Worm (Caenorhabditis elegans): ENCODE data around the gene lips-13.

DNA sequence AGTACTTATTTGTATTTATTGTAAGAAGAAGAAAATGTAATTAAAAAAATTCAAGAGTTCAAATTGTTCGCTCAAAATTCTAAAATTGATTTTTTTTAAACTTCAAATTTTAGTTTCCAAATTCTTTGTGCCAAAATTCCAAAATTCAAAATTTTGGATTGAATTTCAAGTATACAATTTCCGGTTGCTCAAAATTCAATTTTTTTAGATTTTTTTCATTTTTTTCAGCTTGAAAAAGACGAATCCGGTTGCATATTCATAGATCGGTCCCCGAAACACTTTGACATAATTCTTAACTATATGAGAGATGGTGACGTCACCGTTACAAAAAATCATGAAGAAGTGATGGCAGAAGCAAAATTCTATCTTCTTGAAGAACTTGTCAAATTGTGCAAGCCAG, 45.7 kb downstream of the lips-13 start, which contains the start of gene K02E7.4:
- TF ChIP-seq elt-1 (tag; optimal IDR thresholded peaks at IDR 0.05) (no peak), nhr-77 (tag; optimal IDR thresholded peaks at IDR 0.05) (no peak), ama-1 (optimal IDR thresholded peaks at IDR 0.05) (no peak), sem-4 (tag; optimal IDR thresholded peaks at IDR 0.05) (no peak), lin-13 (GFP tag; optimal IDR thresholded peaks at IDR 0.05) (no peak), ZK546.5 (tag; optimal IDR thresholded peaks at IDR 0.05) (no peak), nhr-12 (tag; optimal IDR thresholded peaks at IDR 0.05) (no peak), skn-1 (tag; optimal IDR thresholded peaks at IDR 0.05) (no peak), ceh-16 (tag; optimal IDR thresholded peaks at IDR 0.05) (no peak), nhr-11 (tag; optimal IDR thresholded peaks at IDR 0.05) (no peak)

Data from whole organism, L2 larva.